Fruit fly (Drosophila melanogaster) whole organism, embryonic: ENCODE data around the gene Gr63a.

Experiments used
- ATbp ChIP-seq: fragments of 200-800 bp; sonication (Bioruptor generic); optimal IDR thresholded peaks from 2 replicates; lab custom pipeline; 2017; ENCODE audit warnings: missing biosample characterization, mild to moderate bottlenecking, missing genetic modification characterization, missing genetic modification reagents
- Bgb ChIP-seq: fragments of 200-800 bp; sonication (Bioruptor generic); IDR thresholded peaks from 2 replicates; pipeline ENCODE4 v1.3.6; 2022; ENCODE audit warnings: missing biosample characterization, missing genetic modification characterization; ENCODE audit not compliant: partially characterized antibody
- Blimp-1 ChIP-seq: fragments of 200-800 bp; sonication (Bioruptor generic); optimal IDR thresholded peaks from 3 replicates; lab custom pipeline; 2018; ENCODE audit warnings: missing biosample characterization, missing genetic modification characterization, mild to moderate bottlenecking, moderate library complexity, missing genetic modification reagents
- CG11456 ChIP-seq: fragments of 200-800 bp; sonication (Bioruptor generic); IDR thresholded peaks from 3 replicates; pipeline ENCODE4 v1.3.6; 2022; ENCODE audit warnings: missing biosample characterization, missing genetic modification characterization
- CG14050 ChIP-seq: fragments of 200-800 bp; sonication (Bioruptor generic); IDR thresholded peaks from 3 replicates; pipeline ENCODE4 v1.3.6; 2022; ENCODE audit warnings: missing biosample characterization, missing genetic modification characterization
- CG1603 ChIP-seq: fragments of 200-800 bp; sonication (Bioruptor generic); optimal IDR thresholded peaks from 2 replicates; lab custom pipeline; 2019; ENCODE audit warnings: missing biosample characterization, mild to moderate bottlenecking, missing genetic modification characterization, moderate library complexity
- CG17186 ChIP-seq: fragments of 200-800 bp; sonication (Bioruptor generic); optimal IDR thresholded peaks from 3 replicates; lab custom pipeline; 2017; ENCODE audit warnings: missing biosample characterization, missing genetic modification reagents, missing genetic modification characterization
- CG2712 ChIP-seq: fragments of 200-800 bp; optimal IDR thresholded peaks from 3 replicates; lab custom pipeline; 2019; ENCODE audit warnings: missing biosample characterization, mild to moderate bottlenecking, missing genetic modification characterization, moderate library complexity
- CG4730 ChIP-seq: fragments of 200-800 bp; sonication (Bioruptor generic); IDR thresholded peaks from 2 replicates; pipeline ENCODE4 v1.3.6; 2022; ENCODE audit warnings: missing biosample characterization, missing genetic modification characterization
- CG7357 ChIP-seq: fragments of 200-800 bp; sonication (Bioruptor generic); IDR thresholded peaks from 3 replicates; pipeline ENCODE4 v1.3.6; 2022; ENCODE audit warnings: missing biosample characterization, missing genetic modification characterization
- CG8765 ChIP-seq: fragments of 200-800 bp; sonication (Bioruptor generic); IDR thresholded peaks from 2 replicates; pipeline ENCODE4 v1.3.6; 2022; ENCODE audit warnings: missing biosample characterization, missing genetic modification characterization
- CG9215 ChIP-seq: fragments of 200-800 bp; sonication (Bioruptor generic); IDR thresholded peaks from 2 replicates; pipeline ENCODE4 v1.3.6; 2022; ENCODE audit warnings: missing biosample characterization, missing genetic modification characterization
- Chrac-16 ChIP-seq: fragments of 200-800 bp; sonication (Bioruptor generic); optimal IDR thresholded peaks from 3 replicates; lab custom pipeline; 2016; ENCODE audit warnings: missing biosample characterization, missing genetic modification characterization
- CkIIα-i1 ChIP-seq: fragments of 200-800 bp; sonication (Bioruptor generic); IDR thresholded peaks from 2 replicates; pipeline ENCODE4 v1.3.6; 2022; ENCODE audit warnings: missing biosample characterization, missing genetic modification characterization
- Dek ChIP-seq: fragments of 200-800 bp; sonication (Bioruptor generic); optimal IDR thresholded peaks from 3 replicates; lab custom pipeline; 2019; ENCODE audit warnings: missing biosample characterization, mild to moderate bottlenecking, missing genetic modification characterization, moderate library complexity
- Doc3 ChIP-seq: fragments of 200-800 bp; sonication (Bioruptor generic); IDR thresholded peaks from 3 replicates; pipeline ENCODE4 v1.3.6; 2022; ENCODE audit warnings: missing biosample characterization, missing genetic modification characterization; ENCODE audit not compliant: partially characterized antibody
- HHEX ChIP-seq: fragments of 200-800 bp; sonication (Bioruptor generic); optimal IDR thresholded peaks from 3 replicates; lab custom pipeline; 2017; ENCODE audit warnings: missing biosample characterization, mild to moderate bottlenecking, missing genetic modification characterization, missing genetic modification reagents
- HmgZ ChIP-seq: fragments of 200-800 bp; sonication (Bioruptor generic); optimal IDR thresholded peaks from 2 replicates; lab custom pipeline; 2018; ENCODE audit warnings: missing biosample characterization, mild to moderate bottlenecking, missing genetic modification characterization
- Hr39 ChIP-seq: fragments of >200 bp; optimal IDR thresholded peaks from 2 replicates; lab custom pipeline; 2017
- Lim3 ChIP-seq: fragments of 200-800 bp; sonication (Bioruptor generic); IDR thresholded peaks from 2 replicates; pipeline ENCODE4 v1.3.6; 2022; ENCODE audit warnings: missing biosample characterization, missing genetic modification characterization
- Meics ChIP-seq: fragments of 200-800 bp; sonication (Bioruptor generic); optimal IDR thresholded peaks from 2 replicates; lab custom pipeline; 2017; ENCODE audit warnings: missing biosample characterization, mild to moderate bottlenecking, missing genetic modification characterization
- NFAT ChIP-seq: fragments of 200-800 bp; sonication (Bioruptor generic); IDR thresholded peaks from 2 replicates; pipeline ENCODE4 v1.3.6; 2022; ENCODE audit warnings: missing biosample characterization, missing genetic modification characterization
- Neu2 ChIP-seq: fragments of 200-800 bp; sonication (Bioruptor generic); optimal IDR thresholded peaks from 3 replicates; lab custom pipeline; 2016; ENCODE audit warnings: missing biosample characterization, missing genetic modification characterization, borderline replicate concordance
- Spps ChIP-seq: fragments of 200-800 bp; sonication (Bioruptor generic); optimal IDR thresholded peaks from 2 replicates; lab custom pipeline; 2018; ENCODE audit warnings: missing biosample characterization, mild to moderate bottlenecking, missing genetic modification characterization
- Vsx1 ChIP-seq: fragments of 200-800 bp; sonication (Bioruptor generic); optimal IDR thresholded peaks from 2 replicates; lab custom pipeline; 2017; ENCODE audit warnings: missing biosample characterization, mild to moderate bottlenecking, missing genetic modification characterization, missing genetic modification reagents
- Xbp1 ChIP-seq: fragments of 200-800 bp; sonication (Bioruptor generic); optimal IDR thresholded peaks from 3 replicates; lab custom pipeline; 2016; ENCODE audit warnings: missing biosample characterization, mild to moderate bottlenecking, missing genetic modification characterization
- ac ChIP-seq: fragments of 200-800 bp; sonication (Bioruptor generic); optimal IDR thresholded peaks from 3 replicates; lab custom pipeline; 2017; ENCODE audit warnings: missing biosample characterization, mild to moderate bottlenecking, missing genetic modification characterization
- al ChIP-seq: fragments of 200-800 bp; sonication (Bioruptor generic); IDR thresholded peaks from 2 replicates; pipeline ENCODE4 v1.3.6; 2022; ENCODE audit warnings: missing biosample characterization, missing genetic modification characterization
- aop ChIP-seq: fragments of 200-800 bp; sonication (Bioruptor generic); IDR thresholded peaks from 2 replicates; pipeline ENCODE4 v1.3.6; 2022; ENCODE audit warnings: missing biosample characterization, missing genetic modification characterization
- ap ChIP-seq: fragments of 200-800 bp; sonication (Bioruptor generic); IDR thresholded peaks from 2 replicates; pipeline ENCODE4 v1.3.6; 2022; ENCODE audit warnings: missing biosample characterization, missing genetic modification characterization
- chif ChIP-seq, 2 experiments: fragments of 200-800 bp; sonication (Bioruptor generic); optimal IDR thresholded peaks; 3 replicates each; lab custom pipeline; 2016; ENCODE audit warnings: missing biosample characterization in 2 of 2, missing genetic modification characterization in 2 of 2
- cwo ChIP-seq: fragments of 200-800 bp; sonication (Bioruptor generic); optimal IDR thresholded peaks from 3 replicates; lab custom pipeline; 2017; ENCODE audit warnings: missing biosample characterization, missing genetic modification characterization, mild to moderate bottlenecking, moderate library complexity, missing genetic modification reagents
- dati ChIP-seq: fragments of 200-800 bp; sonication (Bioruptor generic); IDR thresholded peaks from 2 replicates; pipeline ENCODE4 v1.3.6; 2022; ENCODE audit warnings: missing biosample characterization, missing genetic modification characterization
- dm ChIP-seq: fragments of 200-800 bp; sonication (Bioruptor generic); optimal IDR thresholded peaks from 3 replicates; lab custom pipeline; 2016; ENCODE audit warnings: missing biosample characterization, missing genetic modification characterization
- ems ChIP-seq: fragments of 200-800 bp; sonication (Bioruptor generic); optimal IDR thresholded peaks from 3 replicates; lab custom pipeline; 2016; ENCODE audit warnings: missing biosample characterization, missing genetic modification characterization
- kah ChIP-seq: fragments of 200-800 bp; sonication (Bioruptor generic); optimal IDR thresholded peaks from 2 replicates; lab custom pipeline; 2018; ENCODE audit warnings: missing biosample characterization, mild to moderate bottlenecking, missing genetic modification characterization
- ken ChIP-seq: fragments of 200-800 bp; sonication (Bioruptor generic); IDR thresholded peaks from 3 replicates; pipeline ENCODE4 v1.3.6; 2022; ENCODE audit warnings: missing biosample characterization, missing genetic modification characterization
- knrl ChIP-seq: fragments of 200-800 bp; sonication (Bioruptor generic); IDR thresholded peaks from 3 replicates; pipeline ENCODE4 v1.3.6; 2022; ENCODE audit warnings: missing biosample characterization, missing genetic modification characterization; ENCODE audit not compliant: partially characterized antibody
- onecut ChIP-seq: fragments of 200-800 bp; sonication (Bioruptor generic); IDR thresholded peaks from 2 replicates; pipeline ENCODE4 v1.3.6; 2022; ENCODE audit warnings: missing biosample characterization, missing genetic modification characterization
- phol ChIP-seq: fragments of 200-800 bp; sonication (Bioruptor generic); optimal IDR thresholded peaks from 3 replicates; lab custom pipeline; 2018; ENCODE audit warnings: missing biosample characterization, mild to moderate bottlenecking, missing genetic modification characterization, moderate library complexity
- prd ChIP-seq, 3 experiments: fragments of >200 bp in 2 of 3; fragments of 200-800 bp in 1 of 3; sonication (Bioruptor generic) in 1 of 3; optimal IDR thresholded peaks in 2 of 3; IDR thresholded peaks in 1 of 3; 2 replicates in 2 of 3; 3 replicates in 1 of 3; pipeline versions ENCODE4 v1.3.6 to Lab custom; 2017 to 2022; ENCODE audit warnings: missing biosample characterization in 1 of 3, missing genetic modification characterization in 1 of 3
- psq ChIP-seq: fragments of 200-800 bp; sonication (Bioruptor generic); optimal IDR thresholded peaks from 2 replicates; lab custom pipeline; 2017; ENCODE audit warnings: missing biosample characterization, missing genetic modification characterization
- pzg ChIP-seq: fragments of 200-800 bp; sonication (Bioruptor generic); optimal IDR thresholded peaks from 3 replicates; lab custom pipeline; 2018; ENCODE audit warnings: missing biosample characterization, mild to moderate bottlenecking, missing genetic modification characterization, moderate library complexity
- scrt ChIP-seq: fragments of 200-800 bp; sonication (Bioruptor generic); optimal IDR thresholded peaks from 2 replicates; lab custom pipeline; 2018; ENCODE audit warnings: missing biosample characterization, mild to moderate bottlenecking, missing genetic modification characterization, moderate library complexity
- sqz ChIP-seq: fragments of 200-800 bp; sonication (Bioruptor generic); optimal IDR thresholded peaks from 3 replicates; lab custom pipeline; 2018; ENCODE audit warnings: missing biosample characterization, mild to moderate bottlenecking, missing genetic modification characterization
- tgo ChIP-seq: fragments of 200-800 bp; sonication (Bioruptor generic); IDR thresholded peaks from 3 replicates; pipeline ENCODE4 v1.3.6; 2022; ENCODE audit warnings: missing biosample characterization, missing genetic modification characterization
- tio ChIP-seq: fragments of 200-800 bp; sonication (Bioruptor generic); optimal IDR thresholded peaks from 2 replicates; lab custom pipeline; 2017; ENCODE audit warnings: missing biosample characterization, missing genetic modification characterization, inconsistent platforms
- wor ChIP-seq: fragments of 200-800 bp; sonication (Bioruptor generic); IDR thresholded peaks from 2 replicates; pipeline ENCODE4 v1.3.6; 2022; ENCODE audit warnings: missing biosample characterization, missing genetic modification characterization
- zfh1 ChIP-seq: fragments of 200-800 bp; sonication (Bioruptor generic); IDR thresholded peaks from 3 replicates; pipeline ENCODE4 v1.3.6; 2022; ENCODE audit warnings: missing biosample characterization, missing genetic modification characterization
- zfh2 ChIP-seq: fragments of 200-800 bp; sonication (Bioruptor generic); optimal IDR thresholded peaks from 2 replicates; lab custom pipeline; 2016; ENCODE audit warnings: missing biosample characterization, missing genetic modification characterization

Gene Gr63a

DNA sequence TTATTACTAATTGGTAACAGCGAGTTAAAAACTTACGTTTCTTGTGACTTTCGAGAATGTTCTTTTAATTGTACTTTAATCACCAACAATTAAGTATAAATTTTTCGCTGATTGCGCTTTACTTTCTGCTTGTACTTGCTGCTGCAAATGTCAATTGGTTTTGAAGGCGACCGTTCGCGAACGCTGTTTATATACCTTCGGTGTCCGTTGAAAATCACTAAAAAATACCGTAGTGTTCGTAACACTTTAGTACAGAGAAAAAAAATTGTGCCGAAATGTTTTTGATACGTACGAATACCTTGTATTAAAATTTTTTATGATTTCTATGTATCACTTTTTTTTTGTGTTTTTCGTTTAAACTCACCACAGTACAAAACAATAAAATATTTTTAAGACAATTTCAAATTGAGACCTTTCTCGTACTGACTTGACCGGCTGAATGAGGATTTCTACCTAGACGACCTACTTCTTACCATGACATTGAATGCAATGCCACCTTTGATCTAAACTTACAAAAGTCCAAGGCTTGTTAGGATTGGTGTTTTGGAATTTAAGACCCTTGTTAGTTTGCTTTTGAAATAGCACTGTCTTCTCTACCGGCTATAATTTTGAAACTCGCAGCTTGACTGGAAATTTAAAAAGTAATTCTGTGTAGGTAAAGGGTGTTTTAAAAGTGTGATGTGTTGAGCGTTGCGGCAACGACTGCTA, 6.2 kb upstream of the Gr63a start, which contains the start of gene Ubi-p63E (continued):
- TF ChIP-seq zfh1 (GFP tag; lab: Robert Waterston, UW) (no peak), HmgZ (tag; lab: Kevin White, UChicago) (peak; percentile 60), pzg (GFP tag; lab: Kevin White, UChicago) (peak; percentile 59), CG11456 (GFP tag; lab: Robert Waterston, UW) (no peak), ATbp (GFP tag; lab: Kevin White, UChicago) (no peak), CG2712 (tag; lab: Kevin White, UChicago) (peak; percentile 60), prd (optimal IDR thresholded peaks at IDR 0.05; lab: Kevin White, UChicago) (no peak), prd (GFP tag; IDR thresholded peaks at IDR 0.05; lab: Robert Waterston, UW) (no peak), Doc3 (GFP tag; lab: Robert Waterston, UW) (no peak), al (GFP tag; lab: Robert Waterston, UW) (no peak), ap (no peak), Lim3 (no peak), Chrac-16 (peak; percentile 52), scrt (peak; percentile 43), ken (GFP tag; lab: Robert Waterston, UW) (no peak), CG7357 (0 out of 3 replicates have a peak, but pooled peaks have one; percentile 6), phol (peak; percentile 47), Bgb (GFP tag; lab: Robert Waterston, UW) (no peak), ac (GFP tag; lab: Kevin White, UChicago) (no peak), CkIIα-i1 (GFP tag; lab: Robert Waterston, UW) (no peak), CG1603 (peak; percentile 29), dati (no peak), Neu2 (GFP tag; lab: Kevin White, UChicago) (peak; percentile 22), wor (GFP tag; lab: Robert Waterston, UW) (no peak), Vsx1 (GFP tag; lab: Kevin White, UChicago) (no peak), CG8765 (no peak), CG4730 (GFP tag; lab: Robert Waterston, UW) (no peak), aop (GFP tag; lab: Robert Waterston, UW) (no peak), zfh2 (GFP tag; lab: Kevin White, UChicago) (peak; percentile 50), Hr39 (lab: Kevin White, UChicago) (no peak), NFAT (GFP tag; lab: Robert Waterston, UW) (no peak), kah (GFP tag; lab: Kevin White, UChicago) (no peak), ems (GFP tag; lab: Kevin White, UChicago) (peak; percentile 55), tgo (GFP tag; lab: Robert Waterston, UW) (no peak), dm (GFP tag; lab: Kevin White, UChicago) (peak; percentile 57), cwo (GFP tag; lab: Kevin White, UChicago) (peak; percentile 8), Spps (tag; lab: Kevin White, UChicago) (no peak), knrl (GFP tag; lab: Robert Waterston, UW) (no peak), CG14050 (no peak), onecut (peak; percentile 42), Dek (tag; lab: Kevin White, UChicago) (peak; percentile 49), CG9215 (GFP tag; lab: Robert Waterston, UW) (no peak), sqz (GFP tag; lab: Kevin White, UChicago) (peak; percentile 74), Blimp-1 (GFP tag; lab: Kevin White, UChicago) (peak; percentile 55), HHEX (GFP tag; lab: Kevin White, UChicago) (peak; percentile 40), Xbp1 (GFP tag; lab: Kevin White, UChicago) (peak; percentile 70), chif (GFP tag; optimal IDR thresholded peaks at IDR 0.05; lab: Kevin White, UChicago) (peak; percentile 60 to 61), tio (GFP tag; lab: Kevin White, UChicago) (peak; percentile 88), psq (GFP tag; lab: Kevin White, UChicago) (no peak), CG17186 (GFP tag; lab: Kevin White, UChicago) (no peak), Meics (GFP tag; lab: Kevin White, UChicago) (peak; percentile 72)
